Worm (Caenorhabditis elegans) whole organism, L4/young adult: Measurements from ENCODE around the gene C54E10.10.

Experiments used
- W03F9.2 ChIP-seq: fragments of 150-350 bp; optimal IDR thresholded peaks from 2 replicates; lab custom pipeline; 2014; ENCODE audit warnings: missing biosample characterization, missing genetic modification characterization
- dao-5 ChIP-seq: sonication (generic microtip); optimal IDR thresholded peaks from 2 replicates; lab custom pipeline; 2016; ENCODE audit warnings: missing genotype, missing genetic modification characterization, moderate library complexity, missing compliant biosample characterization
- him-1 ChIP-seq: sonication (generic microtip); optimal IDR thresholded peaks from 2 replicates; lab custom pipeline; 2016; ENCODE audit warnings: missing genotype, missing genetic modification reagents, missing genetic modification characterization, missing compliant biosample characterization

ce11 chrV:18783474-18783873 lies 19.7 kb downstream of the C54E10.10 start, which contains the start of gene Y17D7B.10:
- TF ChIP-seq him-1 = no peak
- TF ChIP-seq W03F9.2 (tag; lab: Kevin White, UChicago) = no peak
- no peak for TF ChIP-seq dao-5 (tag; lab: Kevin White, UChicago)
